Fruit fly (Drosophila melanogaster) ovary, adult (tissue): Measurements from ENCODE around the gene CG13454.
A peak's percentile ranks its signal among the peaks of the same experiment; 100 is the strongest.

ENCODE experiments used
- CG17801 ChIP-seq: fragments of 200-800 bp; optimal IDR thresholded peaks from 2 replicates; lab custom pipeline; 2019; ENCODE audit warnings: missing biosample characterization, mild to moderate bottlenecking, missing genetic modification characterization, moderate library complexity; ENCODE audit not compliant: partially characterized antibody

Gene CG13454

DNA sequence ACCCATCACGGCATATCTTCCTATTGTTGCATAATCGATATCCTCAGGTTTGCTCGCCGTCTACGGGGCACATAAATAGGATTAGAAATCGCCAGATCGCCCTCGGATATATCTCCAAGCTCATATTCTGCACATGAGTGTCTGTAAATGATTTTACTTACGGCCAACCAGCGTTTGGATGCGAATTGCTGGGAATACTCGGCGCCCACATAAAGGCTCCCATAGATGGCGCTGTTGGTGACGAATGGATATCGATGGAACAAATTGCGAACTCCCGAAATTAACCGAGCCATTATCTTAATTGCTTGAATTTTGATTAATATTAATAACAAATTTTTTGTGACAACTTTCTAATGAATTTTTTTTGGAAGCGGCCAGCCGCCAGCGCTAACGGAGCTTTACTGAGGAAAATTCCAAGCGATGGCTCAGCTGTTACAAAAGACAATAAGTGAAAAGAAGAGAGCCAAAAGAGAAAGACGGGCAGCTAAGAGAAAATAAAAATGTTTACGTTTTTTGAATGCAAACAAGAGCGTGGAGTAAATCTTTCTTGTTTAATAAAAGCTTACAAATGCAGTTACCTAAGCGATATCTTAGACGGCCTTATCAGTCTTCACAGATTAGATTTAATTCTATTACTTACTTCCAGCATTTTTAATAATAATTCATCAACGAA lies 22.1 kb downstream of the CG13454 start:
- no peak for TF ChIP-seq CG17801 (GFP tag; lab: Kevin White, UChicago)

DNA sequence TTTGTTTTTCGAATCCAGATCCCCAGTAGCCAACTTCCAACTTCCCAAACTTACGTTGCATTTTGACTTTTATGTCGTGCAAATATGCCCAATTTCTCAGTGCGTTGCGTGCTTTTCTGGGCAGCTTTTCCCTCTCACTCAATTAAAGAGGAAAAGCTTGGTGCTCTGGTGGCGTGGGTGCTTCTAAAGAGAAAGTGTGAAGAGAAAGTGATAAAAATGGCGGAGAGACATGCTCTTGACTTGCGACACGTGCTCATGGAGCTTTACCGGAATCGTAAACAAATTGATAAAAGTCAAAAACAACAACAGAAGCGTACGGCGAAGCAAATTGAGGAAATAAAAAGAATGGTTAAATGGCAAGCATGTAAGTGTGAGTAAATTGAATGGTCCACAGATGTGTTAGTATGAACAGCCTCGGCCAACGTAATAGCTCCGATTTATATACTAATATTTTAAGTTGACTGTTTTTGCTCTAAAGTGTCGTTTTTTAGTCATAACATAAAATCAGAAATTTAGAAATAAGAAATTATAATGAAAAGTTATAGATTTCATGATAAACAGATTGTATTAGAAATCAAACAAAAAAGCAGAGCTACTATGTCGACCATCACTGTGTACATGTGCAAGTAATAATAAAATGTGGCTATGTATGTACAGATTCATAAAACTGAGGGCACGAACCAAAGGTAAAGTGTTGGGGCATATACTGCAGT lies 22.8 kb downstream of the CG13454 start:
- peak; percentile 17 for TF ChIP-seq CG17801 (GFP tag; lab: Kevin White, UChicago)

DNA sequence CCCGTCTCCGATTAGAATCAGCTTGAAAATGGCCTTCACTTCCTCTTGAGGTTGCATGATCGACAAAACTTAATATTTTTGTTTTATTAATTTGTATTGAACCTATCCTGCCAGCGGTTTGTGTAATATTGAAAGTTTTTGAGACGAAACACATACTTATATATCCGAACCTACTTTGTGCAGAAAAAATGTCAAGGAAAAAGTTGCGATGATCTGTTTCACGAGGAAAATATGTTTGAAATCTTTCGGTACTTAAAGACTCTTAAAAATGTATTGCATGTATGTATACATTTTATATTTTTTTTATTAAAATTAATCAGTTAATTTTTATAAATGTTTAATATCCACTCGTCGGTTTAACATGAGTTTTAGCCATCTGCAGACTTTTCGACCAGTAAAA lies 31.6 kb downstream of the CG13454 start, which contains the start of gene Ran-like:
Gene Ran-like (minus strand): TSS at position 101 of the 400 bp plus-strand sequence.
- TF ChIP-seq CG17801 (GFP tag; lab: Kevin White, UChicago), result no peak

DNA sequence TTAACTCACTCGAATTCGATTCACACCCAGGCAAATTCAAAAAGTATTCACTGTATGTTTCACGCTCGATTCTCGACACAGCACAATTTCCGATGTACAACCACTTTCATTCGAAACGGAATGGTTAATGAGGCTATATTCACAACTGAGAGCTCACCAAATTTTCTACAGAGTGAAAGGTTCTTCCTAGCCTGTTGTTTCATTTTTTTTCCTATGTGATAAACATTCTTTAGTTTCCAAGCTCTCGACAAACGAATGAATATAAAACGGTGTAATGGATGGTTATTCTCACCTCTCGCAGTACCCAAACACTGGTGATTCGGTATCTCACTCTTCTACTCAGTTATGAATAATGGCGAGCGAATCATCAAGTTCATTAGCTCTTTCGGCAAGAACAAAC lies 42.8 kb downstream of the CG13454 start, which contains the start of gene cocoon:
Gene cocoon (minus strand): TSS at position 101 of the 400 bp plus-strand sequence.
- no peak for TF ChIP-seq CG17801 (GFP tag; lab: Kevin White, UChicago)
